Worm (Caenorhabditis elegans): ENCODE results near the gene pkc-2.

DNA sequence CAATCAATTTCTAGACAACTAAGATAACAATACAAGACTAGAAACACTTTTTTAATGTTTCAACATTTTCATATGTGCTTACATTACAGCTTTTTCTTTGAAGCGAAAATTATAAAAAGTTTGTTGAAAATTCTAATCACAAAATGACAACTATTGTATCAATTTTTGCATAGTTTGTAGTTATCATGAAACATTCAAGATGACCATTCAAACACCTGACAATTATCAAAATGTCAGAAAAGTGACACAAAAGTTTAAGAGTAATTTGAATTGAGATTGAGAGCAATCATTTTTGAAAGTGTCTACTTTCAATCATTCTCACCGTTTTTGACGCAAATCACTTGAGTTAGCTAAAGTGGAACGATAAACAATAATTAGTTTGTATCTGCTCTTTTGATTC is 5.3 kb downstream of the pkc-2 start:
- TF ChIP-seq tbx-2 (tag; optimal IDR thresholded peaks at IDR 0.05) (no peak), tbx-7 (tag; optimal IDR thresholded peaks at IDR 0.05) (no peak), fkh-10 (GFP tag; optimal IDR thresholded peaks at IDR 0.05) (no peak), ceh-34 (tag; optimal IDR thresholded peaks at IDR 0.05) (no peak), pag-3 (tag; optimal IDR thresholded peaks at IDR 0.05; ENCODE audit: borderline replicate concordance) (no peak), unc-55 (GFP tag; optimal IDR thresholded peaks at IDR 0.05) (no peak), ama-1 (optimal IDR thresholded peaks at IDR 0.05) (no peak), ceh-31 (tag; optimal IDR thresholded peaks at IDR 0.05) (no peak)
